Worm (Caenorhabditis elegans) whole organism, late embryonic: ENCODE measurements around the gene M03E7.3.

ENCODE experiments used
- C08G9.2 ChIP-seq: sonication (generic microtip); optimal IDR thresholded peaks from 2 replicates; lab custom pipeline; 2016; ENCODE audit warnings: mild to moderate bottlenecking, missing genetic modification characterization, moderate library complexity, missing compliant biosample characterization
- C38D4.7 ChIP-seq: fragments of 200-800 bp; sonication (Bioruptor generic); optimal IDR thresholded peaks from 2 replicates; lab custom pipeline; 2018; ENCODE audit warnings: mild to moderate bottlenecking, missing genetic modification characterization, moderate library complexity, missing compliant biosample characterization
- F13H6.1 ChIP-seq: sonication (generic microtip); optimal IDR thresholded peaks from 2 replicates; lab custom pipeline; 2016; ENCODE audit warnings: missing genetic modification characterization, missing compliant biosample characterization
- K02D7.2 ChIP-seq: sonication (generic microtip); optimal IDR thresholded peaks from 2 replicates; lab custom pipeline; 2017; ENCODE audit warnings: mild to moderate bottlenecking, missing genetic modification characterization, missing compliant biosample characterization
- K09A11.1 ChIP-seq: sonication (generic microtip); optimal IDR thresholded peaks from 2 replicates; lab custom pipeline; 2017; ENCODE audit warnings: antibody characterized with exemption, mild to moderate bottlenecking, missing genetic modification characterization, missing compliant biosample characterization; ENCODE audit not compliant: insufficient read depth
- Y22D7AL.16 ChIP-seq: sonication (generic microtip); optimal IDR thresholded peaks from 2 replicates; lab custom pipeline; 2016; ENCODE audit warnings: missing genetic modification characterization, missing compliant biosample characterization
- ceh-14 ChIP-seq: sonication (generic microtip); optimal IDR thresholded peaks from 2 replicates; lab custom pipeline; 2016; ENCODE audit warnings: missing genotype, missing genetic modification characterization, missing compliant biosample characterization
- ceh-2 ChIP-seq: sonication (generic microtip); optimal IDR thresholded peaks from 2 replicates; lab custom pipeline; 2016; ENCODE audit warnings: missing genotype, missing genetic modification characterization, missing compliant biosample characterization
- ceh-24 ChIP-seq: sonication (generic microtip); optimal IDR thresholded peaks from 2 replicates; lab custom pipeline; 2016; ENCODE audit warnings: mild to moderate bottlenecking, missing genetic modification characterization, missing compliant biosample characterization
- ceh-31 ChIP-seq: sonication (generic microtip); optimal IDR thresholded peaks from 2 replicates; lab custom pipeline; 2016; ENCODE audit warnings: missing genetic modification characterization, missing compliant biosample characterization
- ceh-34 ChIP-seq: sonication (generic microtip); optimal IDR thresholded peaks from 2 replicates; lab custom pipeline; 2016; ENCODE audit warnings: mild to moderate bottlenecking, missing genetic modification characterization, missing compliant biosample characterization
- ceh-6 ChIP-seq: fragments of 200-800 bp; sonication (Bioruptor generic); optimal IDR thresholded peaks from 2 replicates; lab custom pipeline; 2018; ENCODE audit warnings: mild to moderate bottlenecking, missing genetic modification characterization, missing compliant biosample characterization
- che-1 ChIP-seq: sonication (generic microtip); optimal IDR thresholded peaks from 2 replicates; lab custom pipeline; 2016; ENCODE audit warnings: mild to moderate bottlenecking, missing genetic modification characterization, missing compliant biosample characterization
- dmd-4 ChIP-seq: sonication (generic microtip); optimal IDR thresholded peaks from 2 replicates; lab custom pipeline; 2016; ENCODE audit warnings: borderline replicate concordance, missing genetic modification characterization, missing compliant biosample characterization
- dve-1 ChIP-seq: sonication (generic microtip); optimal IDR thresholded peaks from 2 replicates; lab custom pipeline; 2017; ENCODE audit warnings: antibody characterized with exemption, mild to moderate bottlenecking, missing genetic modification characterization, missing compliant biosample characterization
- elt-2 ChIP-seq: sonication (generic microtip); optimal IDR thresholded peaks from 2 replicates; lab custom pipeline; 2016; ENCODE audit warnings: missing genetic modification reagents, missing genetic modification characterization, missing compliant biosample characterization
- elt-4 ChIP-seq: sonication (generic microtip); optimal IDR thresholded peaks from 2 replicates; lab custom pipeline; 2016; ENCODE audit warnings: missing genetic modification characterization, missing compliant biosample characterization
- eyg-1 ChIP-seq: sonication (generic microtip); optimal IDR thresholded peaks from 2 replicates; lab custom pipeline; 2016; ENCODE audit warnings: missing genotype, missing genetic modification characterization, missing compliant biosample characterization
- fax-1 ChIP-seq: sonication (generic microtip); optimal IDR thresholded peaks from 2 replicates; lab custom pipeline; 2016; ENCODE audit warnings: missing genotype, missing genetic modification characterization, missing compliant biosample characterization
- fkh-10 ChIP-seq: fragments of 150-350 bp; optimal IDR thresholded peaks from 2 replicates; lab custom pipeline; 2014; ENCODE audit warnings: missing biosample characterization, missing genetic modification reagents, missing genetic modification characterization
- fkh-6 ChIP-seq: sonication (generic microtip); optimal IDR thresholded peaks from 2 replicates; lab custom pipeline; 2016; ENCODE audit warnings: missing genetic modification characterization, missing compliant biosample characterization
- gmeb-2 ChIP-seq: sonication (generic microtip); optimal IDR thresholded peaks from 2 replicates; lab custom pipeline; 2016; ENCODE audit warnings: missing genetic modification characterization, inconsistent platforms, missing compliant biosample characterization
- mec-3 ChIP-seq: sonication (generic microtip); optimal IDR thresholded peaks from 2 replicates; lab custom pipeline; 2016; ENCODE audit warnings: borderline replicate concordance, missing genetic modification characterization, missing compliant biosample characterization
- nhr-11 ChIP-seq: fragments of 150-350 bp; optimal IDR thresholded peaks from 2 replicates; lab custom pipeline; 2014; ENCODE audit warnings: missing biosample characterization, missing genetic modification characterization
- nhr-232 ChIP-seq: sonication (generic microtip); optimal IDR thresholded peaks from 2 replicates; lab custom pipeline; 2016; ENCODE audit warnings: missing genetic modification characterization, missing compliant biosample characterization
- npax-4 ChIP-seq: sonication (generic microtip); optimal IDR thresholded peaks from 2 replicates; lab custom pipeline; 2016; ENCODE audit warnings: missing genetic modification characterization, missing compliant biosample characterization
- pag-3 ChIP-seq: sonication (generic microtip); optimal IDR thresholded peaks from 2 replicates; lab custom pipeline; 2016; ENCODE audit warnings: missing compliant biosample characterization, missing genetic modification characterization, borderline replicate concordance
- pha-2 ChIP-seq: sonication (generic microtip); optimal IDR thresholded peaks from 2 replicates; lab custom pipeline; 2017; ENCODE audit warnings: mild to moderate bottlenecking, missing genetic modification characterization, missing compliant biosample characterization
- pha-4 ChIP-seq: fragments of 150-350 bp; optimal IDR thresholded peaks from 2 replicates; lab custom pipeline; 2018; ENCODE audit warnings: missing biosample characterization, missing genetic modification reagents, missing genetic modification characterization
- pros-1 ChIP-seq: fragments of 150-350 bp; optimal IDR thresholded peaks from 2 replicates; lab custom pipeline; 2014; ENCODE audit warnings: missing biosample characterization, missing genetic modification reagents, missing genetic modification characterization
- ref-2 ChIP-seq: sonication (generic microtip); optimal IDR thresholded peaks from 2 replicates; lab custom pipeline; 2016; ENCODE audit warnings: missing genetic modification characterization, missing compliant biosample characterization
- rnt-1 ChIP-seq: sonication (generic microtip); optimal IDR thresholded peaks from 2 replicates; lab custom pipeline; 2016; ENCODE audit warnings: missing genetic modification characterization, missing compliant biosample characterization
- tbx-7 ChIP-seq: sonication (generic microtip); optimal IDR thresholded peaks from 2 replicates; lab custom pipeline; 2016; ENCODE audit warnings: missing genotype, missing genetic modification characterization, missing compliant biosample characterization
- unc-3 ChIP-seq, 2 experiments: fragments of 200-800 bp in 1 of 2; sonication (Bioruptor generic) in 1 of 2; sonication (generic microtip) in 1 of 2; conservative IDR thresholded peaks in 1 of 2; optimal IDR thresholded peaks in 1 of 2; 2 replicates each; pipeline versions ENCODE4 v1.3.6 to Lab custom; 2016 to 2022; ENCODE audit warnings: missing compliant biosample characterization in 2 of 2, missing genetic modification characterization in 2 of 2, missing genetic modification reagents in 1 of 2
- unc-42 ChIP-seq: sonication (generic microtip); optimal IDR thresholded peaks from 2 replicates; lab custom pipeline; 2016; ENCODE audit warnings: missing genotype, missing genetic modification characterization, missing compliant biosample characterization

M03E7.3 gene

DNA sequence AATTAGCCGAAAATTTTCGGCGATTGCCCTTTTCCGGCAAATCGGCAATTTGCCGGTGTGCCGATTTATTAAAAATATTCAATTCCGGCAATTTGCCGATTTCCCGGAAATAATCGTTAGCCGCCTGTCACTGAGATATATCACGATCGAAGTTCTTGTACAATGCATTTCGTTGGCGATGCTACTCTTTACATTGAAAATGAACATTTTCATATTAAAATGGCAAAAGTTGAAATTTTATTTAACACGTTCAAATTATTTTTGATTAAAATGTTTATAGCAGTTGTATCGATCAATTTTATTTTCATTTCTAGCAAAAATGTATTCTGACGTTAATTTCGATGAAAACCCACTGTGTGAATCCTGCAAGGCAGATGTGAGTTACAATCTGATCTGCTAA is at the start of gene M03E7.3:
M03E7.3 (plus strand) TSS at position 301 of the 400 bp plus-strand sequence.
- TF ChIP-seq fax-1 (tag; lab: Kevin White, UChicago) (no peak), elt-4 (tag; lab: Kevin White, UChicago) (no peak), C08G9.2 (tag; lab: Kevin White, UChicago) (no peak), ceh-31 (tag; lab: Kevin White, UChicago) (no peak), K09A11.1 (tag; lab: Kevin White, UChicago) (no peak), ceh-2 (no peak), tbx-7 (tag; lab: Kevin White, UChicago) (no peak), unc-3 (GFP tag; conservative IDR thresholded peaks at IDR 0.05; lab: Robert Waterston, UW) (no peak), unc-3 (tag; optimal IDR thresholded peaks at IDR 0.05; lab: Kevin White, UChicago) (no peak), ceh-24 (no peak), mec-3 (tag; lab: Kevin White, UChicago) (no peak), che-1 (tag; lab: Kevin White, UChicago) (no peak), F13H6.1 (tag; lab: Kevin White, UChicago) (no peak), fkh-6 (tag; lab: Kevin White, UChicago) (no peak), pros-1 (no peak), pha-2 (tag; lab: Kevin White, UChicago) (no peak), ceh-34 (tag; lab: Kevin White, UChicago) (no peak), rnt-1 (tag; lab: Kevin White, UChicago) (no peak), Y22D7AL.16 (tag; lab: Kevin White, UChicago) (no peak)

DNA sequence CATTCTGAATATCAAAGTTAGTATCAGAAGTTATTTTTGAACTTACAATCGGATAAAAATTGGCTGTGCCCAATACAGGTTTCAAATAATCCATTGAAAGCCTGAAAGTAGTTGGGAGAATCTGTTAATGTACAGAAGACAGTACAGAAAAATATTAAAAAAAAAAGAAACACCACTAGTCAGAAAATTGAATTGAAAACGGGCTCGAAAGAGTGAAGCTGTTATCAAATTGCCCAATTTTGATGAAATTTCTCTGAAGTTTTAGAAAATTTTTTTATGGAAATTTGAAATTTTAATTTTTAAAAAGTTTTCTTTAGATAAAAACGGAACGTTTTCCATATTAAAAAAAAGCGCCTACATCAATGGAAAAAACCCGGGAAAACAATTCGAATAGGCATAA is 47.7 kb upstream of the M03E7.3 start, which contains the start of gene C18C4.7:
C18C4.7 (minus strand) TSS at position 101 of the 400 bp plus-strand sequence.
- TF ChIP-seq elt-2 (tag; lab: Kevin White, UChicago) (no peak), pha-4 (tag; lab: Kevin White, UChicago) (no peak), fkh-10 (GFP tag; lab: Kevin White, UChicago) (no peak), ref-2 (tag; lab: Kevin White, UChicago) (no peak), nhr-232 (tag; lab: Kevin White, UChicago) (no peak), ceh-31 (tag; lab: Kevin White, UChicago) (no peak)

- TF ChIP-seq dmd-4 (no peak), mec-3 (tag; lab: Kevin White, UChicago) (no peak), eyg-1 (tag; lab: Kevin White, UChicago) (no peak), C08G9.2 (tag; lab: Kevin White, UChicago) (no peak), npax-4 (tag; lab: Kevin White, UChicago) (no peak), K02D7.2 (tag; lab: Kevin White, UChicago) (no peak), unc-3 (GFP tag; conservative IDR thresholded peaks at IDR 0.05; lab: Robert Waterston, UW) (no peak), unc-3 (tag; optimal IDR thresholded peaks at IDR 0.05; lab: Kevin White, UChicago) (no peak), nhr-11 (tag; lab: Kevin White, UChicago) (no peak), ceh-24 (no peak), ceh-6 (GFP tag; lab: Kevin White, UChicago) (no peak), ceh-14 (tag; lab: Kevin White, UChicago) (no peak), ref-2 (tag; lab: Kevin White, UChicago) (no peak), C38D4.7 (GFP tag; lab: Kevin White, UChicago) (no peak), pag-3 (tag; lab: Kevin White, UChicago) (no peak)
Measured at ce11 chrV:5570433-5570832, 44.4 kb upstream of the M03E7.3 start, which contains the start of gene glb-6. glb-6 (minus strand) TSS chrV:5570533.

DNA sequence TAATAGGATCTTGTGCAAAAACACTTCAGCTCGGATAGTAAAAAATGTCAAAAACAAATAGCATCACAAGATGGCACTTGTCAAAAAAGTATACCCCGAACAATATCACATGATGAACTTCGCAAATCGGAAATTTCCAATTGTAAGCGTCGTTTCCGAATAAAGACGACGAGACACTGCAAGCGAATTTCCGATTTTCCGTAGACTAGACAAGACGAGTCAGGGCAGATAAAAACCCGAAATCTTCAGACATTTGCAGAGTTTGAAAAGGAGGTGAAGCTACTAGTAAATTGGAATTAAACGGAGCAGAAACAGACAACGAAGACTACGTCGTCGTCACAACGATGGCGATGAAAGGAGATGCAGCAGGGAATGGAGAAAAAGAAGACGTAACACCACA is 43.1 kb upstream of the M03E7.3 start:
- TF ChIP-seq unc-42 (tag; lab: Kevin White, UChicago), result peak; percentile 37
- no peak for TF ChIP-seq fax-1 (tag; lab: Kevin White, UChicago)

DNA sequence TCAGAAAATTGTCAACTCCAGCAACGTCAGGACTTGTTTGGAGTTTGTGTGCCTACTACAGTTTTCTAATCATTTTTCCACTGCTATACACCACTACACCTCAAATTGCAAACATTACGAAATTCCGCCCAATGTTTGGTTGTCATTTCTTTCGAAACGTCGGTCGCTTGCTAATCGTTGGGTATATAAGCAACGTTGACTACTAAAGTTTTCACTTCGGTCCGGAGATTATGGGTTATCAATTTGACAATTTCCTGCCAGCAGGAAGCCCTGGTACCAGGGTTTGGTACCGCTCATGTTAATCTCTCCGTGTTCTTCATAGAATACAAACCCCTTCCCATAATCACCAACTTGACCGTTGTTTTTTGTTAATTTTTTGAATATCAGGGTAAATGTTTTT is 38.8 kb upstream of the M03E7.3 start:
- TF ChIP-seq pros-1 (no peak), pag-3 (tag; lab: Kevin White, UChicago) (no peak), gmeb-2 (peak; percentile 20), dve-1 (tag; lab: Kevin White, UChicago) (peak; percentile 77), ceh-2 (no peak)
